Worm (Caenorhabditis elegans): ENCODE data around the gene Y57G11C.1142.

Y57G11C.1142 gene

ce11 chrIV:14767693-14768251 lies 34.6 kb upstream of the Y57G11C.1142 start, which contains the start of the genes mrps-7 and Y57G11C.3 (continued):
- no peak for TF ChIP-seq ztf-3 (GFP tag; optimal IDR thresholded peaks at IDR 0.05)
- peak; percentile 18 for TF ChIP-seq dpl-1 (GFP tag; optimal IDR thresholded peaks at IDR 0.05)
- peak in 1 of 2 experiments; percentile 47 for TF ChIP-seq let-607 (tag; optimal IDR thresholded peaks at IDR 0.05)
- TF ChIP-seq lag-1 (GFP tag; IDR thresholded peaks at IDR 0.05): no peak
- TF ChIP-seq pha-4 (tag; optimal IDR thresholded peaks at IDR 0.05): peak; percentile 80
- no peak for TF ChIP-seq egl-44 (GFP tag; IDR thresholded peaks at IDR 0.05)
- peak; percentile 78 for TF ChIP-seq ZK185.1 (tag; optimal IDR thresholded peaks at IDR 0.05; ENCODE audit: poor library complexity, severe bottlenecking)
- TF ChIP-seq D2030.7 (GFP tag; IDR thresholded peaks at IDR 0.05): peak; percentile 64; the same call in 1 of the 2 replicates
- no peak for TF ChIP-seq lsy-27 (tag; optimal IDR thresholded peaks at IDR 0.05; ENCODE audit: borderline replicate concordance, insufficient read depth)
- peak; percentile 73 for TF ChIP-seq madf-6 (GFP tag; IDR thresholded peaks at IDR 0.05)
- TF ChIP-seq F49E8.2 (tag; optimal IDR thresholded peaks at IDR 0.05; ENCODE audit: insufficient read depth): peak; percentile 67
- TF ChIP-seq nhr-80 (tag; optimal IDR thresholded peaks at IDR 0.05): peak; percentile 11
- TF ChIP-seq F23B12.7 (tag; optimal IDR thresholded peaks at IDR 0.05; ENCODE audit: insufficient read depth): peak; percentile 82
- peak; percentile 63 for TF ChIP-seq ztf-26 (tag; optimal IDR thresholded peaks at IDR 0.05)
- TF ChIP-seq dox-1 (GFP tag; IDR thresholded peaks at IDR 0.05): peak; percentile 86
- TF ChIP-seq mel-28 (tag; optimal IDR thresholded peaks at IDR 0.05; ENCODE audit: borderline replicate concordance): no peak
- TF ChIP-seq lin-40 (tag; optimal IDR thresholded peaks at IDR 0.05): peak; percentile 89
- peak; percentile 78 for TF ChIP-seq lin-54 (GFP tag; optimal IDR thresholded peaks at IDR 0.05)

ce11 chrIV:14769218-14769835 lies 33.1 kb upstream of the Y57G11C.1142 start, which contains the start of gene Y57G11C.43:
Gene Y57G11C.43 (plus strand): TSS chrIV:14769441.
- TF ChIP-seq rec-8 (tag; optimal IDR thresholded peaks at IDR 0.05) (no peak), atf-7 (tag; optimal IDR thresholded peaks at IDR 0.05) (no peak), B0336.3 (GFP tag; IDR thresholded peaks at IDR 0.05) (0 out of 2 replicates have a peak, but pooled peaks have one; percentile 31), sptf-2 (GFP tag; optimal IDR thresholded peaks at IDR 0.05) (no peak), cebp-1 (GFP tag; IDR thresholded peaks at IDR 0.05) (no peak), cebp-1 (tag; optimal IDR thresholded peaks at IDR 0.05) (peak; percentile 21), Y53G8AR.9 (GFP tag; conservative IDR thresholded peaks at IDR 0.05) (peak; percentile 59; the same call in 1 of the 2 replicates), efl-1 (GFP tag; optimal IDR thresholded peaks at IDR 0.05) (no peak), hsf-1 (GFP tag; IDR thresholded peaks at IDR 0.05) (0 out of 2 replicates have a peak, but pooled peaks have one; percentile 23), akir-1 (GFP tag; optimal IDR thresholded peaks at IDR 0.05) (no peak), ztf-6 (GFP tag; IDR thresholded peaks at IDR 0.05) (no peak), Y56A3A.18 (GFP tag; IDR thresholded peaks at IDR 0.05) (no peak), zim-3 (tag; optimal IDR thresholded peaks at IDR 0.05) (no peak), dox-1 (GFP tag; IDR thresholded peaks at IDR 0.05) (no peak), snpc-1.3 (tag; optimal IDR thresholded peaks at IDR 0.05; ENCODE audit: insufficient read depth) (peak; percentile 51), nfyb-1 (GFP tag; IDR thresholded peaks at IDR 0.05) (0 out of 2 replicates have a peak, but pooled peaks have one; percentile 25), dpl-1 (GFP tag; optimal IDR thresholded peaks at IDR 0.05) (no peak), Y79H2A.3 (GFP tag; conservative IDR thresholded peaks at IDR 0.05) (no peak), ekl-4 (GFP tag; IDR thresholded peaks at IDR 0.05) (peak; percentile 55), ztf-3 (GFP tag; optimal IDR thresholded peaks at IDR 0.05) (no peak), him-1 (tag; optimal IDR thresholded peaks at IDR 0.05) (no peak), lin-54 (GFP tag; optimal IDR thresholded peaks at IDR 0.05) (peak; percentile 21), snpc-4 (GFP tag; optimal IDR thresholded peaks at IDR 0.05) (no peak), snpc-4 (tag; optimal IDR thresholded peaks at IDR 0.05) (peak in 3 of 4 experiments; percentile 25 to 92 (median 76)), ceh-58 (GFP tag; IDR thresholded peaks at IDR 0.05) (no peak), athp-1 (tag; optimal IDR thresholded peaks at IDR 0.05) (peak; percentile 34), nhr-120 (GFP tag; IDR thresholded peaks at IDR 0.05) (no peak), rpc-1 (optimal IDR thresholded peaks at IDR 0.05) (no peak), rpc-1 (tag; optimal IDR thresholded peaks at IDR 0.05) (no peak), xnd-1 (tag; optimal IDR thresholded peaks at IDR 0.05) (peak; percentile 16), F22D6.2 (tag; optimal IDR thresholded peaks at IDR 0.05) (no peak)
